Worm (Caenorhabditis elegans) whole organism, dauer: ENCODE measurements around the gene igcm-2.

Experiments used
- unc-62 ChIP-seq: sonication (generic microtip); optimal IDR thresholded peaks from 2 replicates; lab custom pipeline; 2017; ENCODE audit warnings: missing biosample characterization, missing genetic modification reagents, missing genetic modification characterization

igcm-2 gene

DNA sequence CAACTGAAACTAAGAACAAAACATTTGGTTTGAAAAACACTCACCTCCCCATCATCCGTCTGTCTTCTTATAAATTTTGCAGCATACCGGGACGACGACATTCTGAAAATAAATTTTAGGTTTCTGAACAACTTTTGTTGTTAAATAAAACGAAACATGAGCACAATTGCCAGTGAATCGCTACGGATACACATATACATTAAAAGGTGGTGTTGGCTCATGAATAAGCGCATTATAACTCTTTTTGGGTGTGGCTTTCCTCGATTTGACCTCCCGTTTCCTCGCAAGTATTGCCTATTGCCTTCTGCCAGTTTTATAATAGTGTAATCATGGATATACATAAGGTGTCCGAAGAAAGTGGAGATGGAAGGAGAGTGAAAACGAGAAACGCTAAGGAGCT is at the start of gene igcm-2:
TSS of gene igcm-2 (minus strand) at position 101 of the 400 bp plus-strand sequence.
- TF ChIP-seq unc-62 (GFP tag; lab: Kevin White, UChicago): no peak

- TF ChIP-seq unc-62 (GFP tag; lab: Kevin White, UChicago): no peak
Measured at ce11 chrX:6440464-6440863, 49.1 kb upstream of the igcm-2 start, which contains the start of gene K10C2.14. Gene K10C2.14 (minus strand): TSS chrX:6440564.

DNA sequence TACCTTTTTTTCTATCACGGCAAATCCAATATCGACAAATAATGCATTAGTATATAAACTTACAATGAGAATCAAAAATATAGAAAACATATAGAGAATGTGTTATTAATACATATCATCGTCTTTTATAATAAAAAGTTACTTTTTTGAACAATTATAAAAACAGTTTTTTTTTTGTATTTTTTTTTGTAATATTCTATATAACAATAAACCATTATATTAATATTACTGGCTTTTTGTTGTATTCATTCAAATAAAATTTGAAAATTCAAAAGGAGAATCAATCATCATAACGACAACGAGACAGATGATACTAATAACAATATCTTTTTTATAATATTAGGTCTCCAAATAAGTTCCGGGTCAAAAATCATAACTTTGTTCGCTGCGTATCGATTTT is 46.2 kb upstream of the igcm-2 start, which contains the start of gene K10C2.8:
TSS of gene K10C2.8 (minus strand) at position 101 of the 400 bp plus-strand sequence.
- no peak for TF ChIP-seq unc-62 (GFP tag; lab: Kevin White, UChicago)

- TF ChIP-seq unc-62 (GFP tag; lab: Kevin White, UChicago): no peak
Measured at ce11 chrX:6435812-6436211, 44.4 kb upstream of the igcm-2 start.

ce11 chrX:6433688-6434087 is 42.3 kb upstream of the igcm-2 start, which contains the start of gene K10C2.2:
Gene K10C2.2 (minus strand): TSS chrX:6433788.
- no peak for TF ChIP-seq unc-62 (GFP tag; lab: Kevin White, UChicago)

- no peak for TF ChIP-seq unc-62 (GFP tag; lab: Kevin White, UChicago)
Measured at ce11 chrX:6430510-6430909, 39.1 kb upstream of the igcm-2 start, which contains the start of gene ctsa-2. Gene ctsa-2 (minus strand): TSS chrX:6430610.

DNA sequence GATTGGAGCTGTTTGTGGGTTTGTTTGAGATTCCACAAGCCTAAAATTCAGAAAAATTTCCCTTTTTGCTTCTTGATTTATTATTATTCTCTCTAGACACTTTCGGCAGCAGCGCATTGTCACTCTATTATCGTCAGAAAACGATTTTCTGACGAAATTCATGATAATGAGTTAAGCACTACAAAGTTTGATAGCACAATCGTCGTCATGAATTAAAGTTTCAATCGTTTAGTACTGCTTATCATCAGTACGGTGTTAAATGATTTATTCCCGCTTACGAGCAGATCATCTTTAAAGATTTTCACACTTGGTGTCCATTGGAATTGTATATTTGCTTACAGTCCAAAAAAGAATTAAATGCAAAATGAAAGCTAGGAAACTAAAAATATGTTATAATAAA is 38.2 kb upstream of the igcm-2 start:
- no peak for TF ChIP-seq unc-62 (GFP tag; lab: Kevin White, UChicago)

- no peak for TF ChIP-seq unc-62 (GFP tag; lab: Kevin White, UChicago)
Measured at ce11 chrX:6427147-6427546, 35.8 kb upstream of the igcm-2 start.

- no peak for TF ChIP-seq unc-62 (GFP tag; lab: Kevin White, UChicago)
Measured at ce11 chrX:6420681-6421080, 29.3 kb upstream of the igcm-2 start, which contains the start of gene K10C2.12. Gene K10C2.12 (minus strand): TSS chrX:6420781.

DNA sequence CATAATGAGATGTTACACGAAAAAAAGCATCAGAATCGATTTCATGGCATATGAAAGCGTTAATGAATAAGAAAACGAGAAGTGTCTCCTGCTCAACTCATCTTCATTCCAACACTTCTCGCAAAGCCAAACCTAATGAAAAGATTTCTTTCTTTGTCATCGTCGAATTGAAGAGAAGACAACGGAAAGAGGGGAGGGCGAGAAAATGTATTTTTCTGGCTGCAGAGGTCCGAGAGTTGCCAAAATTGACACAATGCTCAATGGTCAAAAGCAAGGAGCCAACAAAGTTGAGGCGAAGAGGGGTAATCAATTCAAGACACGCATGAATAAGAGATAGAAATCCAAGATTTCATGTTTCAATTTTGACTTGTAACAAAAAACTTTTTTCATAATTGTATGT is 27.7 kb upstream of the igcm-2 start:
- no peak for TF ChIP-seq unc-62 (GFP tag; lab: Kevin White, UChicago)

DNA sequence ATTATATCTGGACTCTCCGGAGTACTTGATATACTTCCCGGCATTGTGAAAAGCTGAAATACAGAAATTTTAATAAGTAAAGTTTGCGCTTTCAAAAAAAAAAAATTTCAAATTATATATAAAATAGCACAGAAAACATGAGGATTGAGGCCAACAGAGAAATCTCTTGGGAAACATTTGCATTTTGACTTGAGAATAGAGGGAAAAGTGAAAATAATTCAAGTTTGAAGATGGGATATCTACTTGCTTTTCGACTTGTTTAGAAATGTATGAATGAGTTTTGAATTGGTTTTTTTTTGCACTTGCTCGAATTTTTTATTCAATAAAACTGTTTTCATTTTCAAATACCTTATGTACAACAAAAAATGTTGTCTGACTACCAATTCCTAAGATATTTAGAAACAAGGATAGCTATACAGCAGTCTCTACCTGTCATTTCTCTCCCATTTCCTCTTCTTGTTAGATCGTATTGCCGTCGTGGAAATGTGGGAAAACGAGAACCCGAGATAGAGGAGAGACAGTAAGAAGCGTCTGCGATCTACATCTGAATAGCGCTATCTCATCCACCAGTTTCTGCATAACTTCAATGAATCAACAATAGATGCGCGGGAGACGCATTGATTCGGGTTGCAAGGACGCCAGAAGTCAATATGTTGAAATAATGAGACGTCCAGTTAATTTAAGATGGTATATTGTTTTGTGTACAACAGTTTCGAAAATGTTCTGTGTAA is 25.1 kb upstream of the igcm-2 start, which contains the start of gene T22E5.6:
TSS of gene T22E5.6 (minus strand) at position 51 of the 731 bp plus-strand sequence.
- TF ChIP-seq unc-62 (GFP tag; lab: Kevin White, UChicago): no peak

- no peak for TF ChIP-seq unc-62 (GFP tag; lab: Kevin White, UChicago)
Measured at ce11 chrX:6413583-6413982, 22.2 kb upstream of the igcm-2 start.

DNA sequence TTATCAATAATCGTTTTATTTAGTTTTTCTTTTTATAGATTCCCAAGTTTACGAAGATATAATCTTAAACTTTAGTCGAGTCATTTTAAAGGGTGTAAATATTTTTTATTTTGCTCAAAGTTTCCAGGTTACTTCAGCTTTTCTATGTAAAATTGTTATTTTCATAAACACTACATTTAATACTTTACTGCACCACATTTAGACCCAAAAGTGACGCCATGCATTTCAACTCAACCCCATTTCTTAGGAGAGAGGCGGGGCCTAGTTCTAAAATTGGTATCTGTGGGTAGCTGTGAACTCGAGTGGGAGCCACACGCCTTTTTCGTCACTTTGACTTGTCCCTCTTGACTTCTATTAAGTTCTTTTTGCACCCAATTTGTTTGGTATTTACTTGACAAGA is 21.2 kb upstream of the igcm-2 start, which contains the start of gene T22E5.1:
TSS of gene T22E5.1 (plus strand) at position 301 of the 400 bp plus-strand sequence.
- TF ChIP-seq unc-62 (GFP tag; lab: Kevin White, UChicago): no peak

ce11 chrX:6410177-6410765 is 18.9 kb upstream of the igcm-2 start, which contains the start of gene mup-2:
Gene mup-2 (minus strand): TSS chrX:6410227.
- no peak for TF ChIP-seq unc-62 (GFP tag; lab: Kevin White, UChicago)

DNA sequence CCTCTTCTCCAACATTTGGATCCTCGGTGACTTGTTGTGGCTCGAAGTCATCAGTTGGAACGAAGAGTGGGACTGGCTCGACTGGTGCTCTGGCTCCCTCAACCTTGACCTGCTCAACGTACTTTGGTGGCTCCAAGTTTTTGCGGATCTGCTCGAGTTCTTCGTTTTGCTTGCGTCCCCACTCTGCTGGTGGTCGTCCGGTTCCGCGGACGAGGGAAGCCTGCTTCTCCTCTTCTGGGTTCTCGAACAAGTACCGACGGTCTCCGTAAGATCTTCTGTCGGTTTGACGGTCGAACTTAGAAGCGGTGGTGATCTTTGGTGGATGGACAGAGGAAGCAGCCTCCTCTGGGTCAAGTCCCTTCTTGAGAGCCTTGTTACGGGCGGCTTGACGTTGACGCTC is 17.3 kb upstream of the igcm-2 start:
- TF ChIP-seq unc-62 (GFP tag; lab: Kevin White, UChicago): no peak

- TF ChIP-seq unc-62 (GFP tag; lab: Kevin White, UChicago): no peak
Measured at ce11 chrX:6408286-6408685, 16.9 kb upstream of the igcm-2 start.
